Fruit fly (Drosophila melanogaster) whole organism, embryonic: ENCODE results near the gene Cbp20.

Experiments used
- Blimp-1 ChIP-seq: fragments of 200-800 bp; sonication (Bioruptor generic); optimal IDR thresholded peaks from 3 replicates; lab custom pipeline; 2018; ENCODE audit warnings: missing biosample characterization, missing genetic modification characterization, mild to moderate bottlenecking, moderate library complexity, missing genetic modification reagents
- C15 ChIP-seq: fragments of 200-800 bp; sonication (Bioruptor generic); IDR thresholded peaks from 3 replicates; pipeline ENCODE4 v1.3.6; 2022; ENCODE audit warnings: missing biosample characterization, missing genetic modification characterization
- CG1024 ChIP-seq: fragments of 200-800 bp; sonication (Bioruptor generic); IDR thresholded peaks from 2 replicates; pipeline ENCODE4 v1.3.6; 2022; ENCODE audit warnings: missing biosample characterization, missing genetic modification characterization
- CG10366 ChIP-seq: fragments of 200-800 bp; sonication (Bioruptor generic); IDR thresholded peaks from 2 replicates; pipeline ENCODE4 v1.3.6; 2022; ENCODE audit warnings: missing biosample characterization, missing genetic modification characterization
- CG11696 ChIP-seq: fragments of 200-800 bp; sonication (Bioruptor generic); IDR thresholded peaks from 2 replicates; pipeline ENCODE4 v1.3.6; 2022; ENCODE audit warnings: missing biosample characterization, missing genetic modification characterization
- CG12219 ChIP-seq: fragments of 200-800 bp; sonication (Bioruptor generic); optimal IDR thresholded peaks from 3 replicates; lab custom pipeline; 2018; ENCODE audit warnings: missing biosample characterization, mild to moderate bottlenecking, missing genetic modification characterization
- CG12299 ChIP-seq: fragments of 200-800 bp; sonication (Bioruptor generic); optimal IDR thresholded peaks from 2 replicates; lab custom pipeline; 2018; ENCODE audit warnings: missing biosample characterization, mild to moderate bottlenecking, missing genetic modification characterization
- CG13424 ChIP-seq: fragments of 200-800 bp; sonication (Bioruptor generic); optimal IDR thresholded peaks from 2 replicates; lab custom pipeline; 2019; ENCODE audit warnings: missing biosample characterization, mild to moderate bottlenecking, missing genetic modification characterization, moderate library complexity
- CG14860 ChIP-seq: fragments of 200-800 bp; sonication (Bioruptor generic); IDR thresholded peaks from 3 replicates; pipeline ENCODE4 v1.3.6; 2022; ENCODE audit warnings: missing biosample characterization, missing genetic modification characterization; ENCODE audit not compliant: partially characterized antibody
- CG1602 ChIP-seq: fragments of 200-800 bp; sonication (Bioruptor generic); optimal IDR thresholded peaks from 3 replicates; lab custom pipeline; 2016; ENCODE audit warnings: missing biosample characterization, missing genetic modification characterization
- CG16779 ChIP-seq: fragments of 200-800 bp; sonication (Bioruptor generic); IDR thresholded peaks from 2 replicates; pipeline ENCODE4 v1.3.6; 2022; ENCODE audit warnings: missing biosample characterization, missing genetic modification characterization
- CG17328 ChIP-seq: fragments of 200-800 bp; sonication (Bioruptor generic); IDR thresholded peaks from 2 replicates; pipeline ENCODE4 v1.3.6; 2022; ENCODE audit warnings: missing biosample characterization, missing genetic modification characterization
- CG17568 ChIP-seq: fragments of 200-800 bp; sonication (Bioruptor generic); optimal IDR thresholded peaks from 2 replicates; lab custom pipeline; 2018; ENCODE audit warnings: missing biosample characterization, mild to moderate bottlenecking, missing genetic modification characterization, moderate library complexity
- CG1832 ChIP-seq: fragments of 200-800 bp; sonication (Bioruptor generic); optimal IDR thresholded peaks from 2 replicates; lab custom pipeline; 2017; ENCODE audit warnings: missing biosample characterization, mild to moderate bottlenecking, missing genetic modification characterization, inconsistent platforms
- CG18476 ChIP-seq: fragments of 200-800 bp; sonication (Bioruptor generic); optimal IDR thresholded peaks from 2 replicates; lab custom pipeline; 2016; ENCODE audit warnings: missing biosample characterization, mild to moderate bottlenecking, missing genetic modification characterization
- CG32772 ChIP-seq: fragments of 200-800 bp; sonication (Bioruptor generic); IDR thresholded peaks from 2 replicates; pipeline ENCODE4 v1.3.6; 2022; ENCODE audit warnings: missing biosample characterization, missing genetic modification characterization
- CG33557 ChIP-seq: fragments of 200-800 bp; sonication (Bioruptor generic); optimal IDR thresholded peaks from 2 replicates; lab custom pipeline; 2019; ENCODE audit warnings: missing biosample characterization, mild to moderate bottlenecking, missing genetic modification characterization, moderate library complexity
- CG3847 ChIP-seq: fragments of 200-800 bp; sonication (Bioruptor generic); IDR thresholded peaks from 2 replicates; pipeline ENCODE4 v1.3.6; 2022; ENCODE audit warnings: missing biosample characterization, missing genetic modification characterization
- CG4328 ChIP-seq: fragments of 200-800 bp; sonication (Bioruptor generic); optimal IDR thresholded peaks from 3 replicates; lab custom pipeline; 2017; ENCODE audit warnings: missing biosample characterization, missing genetic modification reagents, missing genetic modification characterization
- CG43689 ChIP-seq: fragments of 200-800 bp; sonication (Bioruptor generic); IDR thresholded peaks from 2 replicates; pipeline ENCODE4 v1.3.6; 2022; ENCODE audit warnings: missing biosample characterization, missing genetic modification characterization
- CG4404 ChIP-seq: fragments of 200-800 bp; sonication (Bioruptor generic); IDR thresholded peaks from 2 replicates; pipeline ENCODE4 v1.3.6; 2022; ENCODE audit warnings: missing biosample characterization, missing genetic modification characterization
- CG4854 ChIP-seq: fragments of 200-800 bp; sonication (Bioruptor generic); optimal IDR thresholded peaks from 2 replicates; lab custom pipeline; 2016; ENCODE audit warnings: missing biosample characterization, missing genetic modification characterization, inconsistent platforms
- CG5953 ChIP-seq: fragments of 200-800 bp; sonication (Bioruptor generic); IDR thresholded peaks from 2 replicates; pipeline ENCODE4 v1.3.6; 2022; ENCODE audit warnings: missing biosample characterization, missing genetic modification characterization
- CG8478 ChIP-seq: fragments of >200 bp; optimal IDR thresholded peaks from 2 replicates; lab custom pipeline; 2018
- CG9727 ChIP-seq: fragments of 200-800 bp; sonication (Bioruptor generic); optimal IDR thresholded peaks from 3 replicates; lab custom pipeline; 2017; ENCODE audit warnings: missing biosample characterization, mild to moderate bottlenecking, missing genetic modification characterization
- CrebB ChIP-seq: fragments of 200-800 bp; sonication (Bioruptor generic); optimal IDR thresholded peaks from 3 replicates; lab custom pipeline; 2018; ENCODE audit warnings: missing biosample characterization, mild to moderate bottlenecking, missing genetic modification characterization
- Dbx ChIP-seq: fragments of 200-800 bp; sonication (Bioruptor generic); IDR thresholded peaks from 3 replicates; pipeline ENCODE4 v1.3.6; 2022; ENCODE audit warnings: missing biosample characterization, missing genetic modification characterization
- E2f2 ChIP-seq: fragments of 200-800 bp; sonication (Bioruptor generic); IDR thresholded peaks from 2 replicates; pipeline ENCODE4 v1.3.6; 2022; ENCODE audit warnings: missing biosample characterization, missing genetic modification characterization
- Hsf ChIP-seq: fragments of 200-800 bp; sonication (Bioruptor generic); optimal IDR thresholded peaks from 3 replicates; lab custom pipeline; 2016; ENCODE audit warnings: missing biosample characterization, missing genetic modification characterization
- MBD-R2 ChIP-seq: fragments of 200-800 bp; sonication (Bioruptor generic); IDR thresholded peaks from 2 replicates; pipeline ENCODE4 v1.3.6; 2022; ENCODE audit warnings: missing biosample characterization, missing genetic modification characterization
- Optix ChIP-seq: fragments of 200-800 bp; sonication (Bioruptor generic); IDR thresholded peaks from 3 replicates; pipeline ENCODE4 v1.3.6; 2022; ENCODE audit warnings: missing biosample characterization, missing genetic modification characterization
- Sox100B ChIP-seq: fragments of 200-800 bp; sonication (Bioruptor generic); optimal IDR thresholded peaks from 3 replicates; lab custom pipeline; 2018; ENCODE audit warnings: missing biosample characterization, mild to moderate bottlenecking, missing genetic modification characterization
- ewg ChIP-seq: fragments of 200-800 bp; sonication (Bioruptor generic); optimal IDR thresholded peaks from 3 replicates; lab custom pipeline; 2017; ENCODE audit warnings: mild to moderate bottlenecking, missing biosample characterization, missing genetic modification reagents, missing genetic modification characterization
- grn ChIP-seq: fragments of 200-800 bp; sonication (Bioruptor generic); optimal IDR thresholded peaks from 3 replicates; lab custom pipeline; 2017; ENCODE audit warnings: missing biosample characterization, missing genetic modification characterization
- ham ChIP-seq: fragments of 200-800 bp; sonication (Bioruptor generic); IDR thresholded peaks from 2 replicates; pipeline ENCODE4 v1.3.6; 2022; ENCODE audit warnings: missing biosample characterization, missing genetic modification characterization
- hkb ChIP-seq, 2 experiments: fragments of 200-800 bp in 1 of 2; fragments of >200 bp in 1 of 2; sonication (Bioruptor generic) in 1 of 2; IDR thresholded peaks in 1 of 2; optimal IDR thresholded peaks in 1 of 2; 2 replicates each; pipeline versions ENCODE4 v1.3.6 to Lab custom; 2017 to 2022; ENCODE audit warnings: missing biosample characterization in 1 of 2, missing genetic modification characterization in 1 of 2
- kni ChIP-seq: fragments of 200-800 bp; sonication (Bioruptor generic); optimal IDR thresholded peaks from 3 replicates; lab custom pipeline; 2017; ENCODE audit warnings: mild to moderate bottlenecking, missing biosample characterization, missing genetic modification reagents, missing genetic modification characterization
- org-1 ChIP-seq: fragments of 200-800 bp; sonication (Bioruptor generic); optimal IDR thresholded peaks from 2 replicates; lab custom pipeline; 2017; ENCODE audit warnings: missing biosample characterization, missing genetic modification characterization
- prd ChIP-seq, 3 experiments: fragments of >200 bp in 2 of 3; fragments of 200-800 bp in 1 of 3; sonication (Bioruptor generic) in 1 of 3; optimal IDR thresholded peaks in 2 of 3; IDR thresholded peaks in 1 of 3; 2 replicates in 2 of 3; 3 replicates in 1 of 3; pipeline versions ENCODE4 v1.3.6 to Lab custom; 2017 to 2022; ENCODE audit warnings: missing biosample characterization in 1 of 3, missing genetic modification characterization in 1 of 3
- pros ChIP-seq: fragments of 200-800 bp; sonication (Bioruptor generic); optimal IDR thresholded peaks from 3 replicates; lab custom pipeline; 2019; ENCODE audit warnings: missing biosample characterization, mild to moderate bottlenecking, missing genetic modification characterization, moderate library complexity
- row ChIP-seq: fragments of 200-800 bp; sonication (Bioruptor generic); IDR thresholded peaks from 3 replicates; pipeline ENCODE4 v1.3.6; 2022; ENCODE audit warnings: missing biosample characterization, missing genetic modification characterization
- scrt ChIP-seq: fragments of 200-800 bp; sonication (Bioruptor generic); optimal IDR thresholded peaks from 2 replicates; lab custom pipeline; 2018; ENCODE audit warnings: missing biosample characterization, mild to moderate bottlenecking, missing genetic modification characterization, moderate library complexity
- sim ChIP-seq: fragments of 200-800 bp; sonication (Bioruptor generic); IDR thresholded peaks from 2 replicates; pipeline ENCODE4 v1.3.6; 2022; ENCODE audit warnings: missing biosample characterization, missing genetic modification characterization
- sqz ChIP-seq: fragments of 200-800 bp; sonication (Bioruptor generic); optimal IDR thresholded peaks from 3 replicates; lab custom pipeline; 2018; ENCODE audit warnings: missing biosample characterization, mild to moderate bottlenecking, missing genetic modification characterization
- trem ChIP-seq: fragments of 200-800 bp; optimal IDR thresholded peaks from 3 replicates; lab custom pipeline; 2019; ENCODE audit warnings: missing biosample characterization, mild to moderate bottlenecking, missing genetic modification characterization, moderate library complexity
- vvl ChIP-seq: fragments of 200-800 bp; sonication (Bioruptor generic); IDR thresholded peaks from 2 replicates; pipeline ENCODE4 v1.3.6; 2022; ENCODE audit warnings: missing biosample characterization, missing genetic modification characterization
- wdn ChIP-seq: fragments of 200-800 bp; sonication (Bioruptor generic); IDR thresholded peaks from 2 replicates; pipeline ENCODE4 v1.3.6; 2022; ENCODE audit warnings: missing biosample characterization, missing genetic modification characterization
- zen ChIP-seq: fragments of 200-800 bp; sonication (Bioruptor generic); optimal IDR thresholded peaks from 3 replicates; lab custom pipeline; 2018; ENCODE audit warnings: missing biosample characterization, mild to moderate bottlenecking, missing genetic modification characterization, moderate library complexity
- zen2 ChIP-seq: fragments of 200-800 bp; sonication (Bioruptor generic); IDR thresholded peaks from 3 replicates; pipeline ENCODE4 v1.3.6; 2022; ENCODE audit warnings: missing biosample characterization, missing genetic modification characterization; ENCODE audit not compliant: partially characterized antibody

The Cbp20 gene

dm6 chr3R:18167416-18168237 lies 3.2 kb downstream of the Cbp20 start, which contains the start of gene wrd (continued):
- TF ChIP-seq CG11696 (no peak), sim (GFP tag; lab: Robert Waterston, UW) (no peak), CG10366 (GFP tag; lab: Robert Waterston, UW) (no peak), C15 (GFP tag; lab: Robert Waterston, UW) (no peak), sqz (no peak), CG9727 (GFP tag; lab: Kevin White, UChicago) (peak; percentile 44), CG33557 (no peak), CG3847 (GFP tag; lab: Robert Waterston, UW) (peak; percentile 8; the same call in 1 of the 2 replicates), CG4328 (GFP tag; lab: Kevin White, UChicago) (no peak), CG16779 (GFP tag; lab: Robert Waterston, UW) (no peak), CG17328 (GFP tag; lab: Robert Waterston, UW) (no peak), zen2 (GFP tag; lab: Robert Waterston, UW) (no peak), vvl (no peak; the same call in none of the 2 replicates), MBD-R2 (GFP tag; lab: Robert Waterston, UW) (no peak), CG1024 (no peak), wdn (GFP tag; lab: Robert Waterston, UW) (no peak), ham (GFP tag; lab: Robert Waterston, UW) (no peak), E2f2 (GFP tag; lab: Robert Waterston, UW) (no peak), CG12299 (tag; lab: Kevin White, UChicago) (no peak), CG4854 (GFP tag; lab: Kevin White, UChicago) (no peak), Dbx (no peak), Optix (GFP tag; lab: Robert Waterston, UW) (no peak), CG1832 (GFP tag; lab: Kevin White, UChicago) (no peak), CG5953 (GFP tag; lab: Robert Waterston, UW) (no peak), hkb (optimal IDR thresholded peaks at IDR 0.05; lab: Kevin White, UChicago) (no peak), hkb (GFP tag; IDR thresholded peaks at IDR 0.05; lab: Robert Waterston, UW) (no peak), CG32772 (GFP tag; lab: Robert Waterston, UW) (no peak), Hsf (no peak), CG8478 (no peak), org-1 (GFP tag; lab: Kevin White, UChicago) (no peak), CG4404 (GFP tag; lab: Robert Waterston, UW) (no peak), prd (optimal IDR thresholded peaks at IDR 0.05; lab: Kevin White, UChicago) (no peak), prd (GFP tag; IDR thresholded peaks at IDR 0.05; lab: Robert Waterston, UW) (0 out of 3 replicates have a peak, but pooled peaks have one; percentile 20), kni (GFP tag; lab: Kevin White, UChicago) (peak; percentile 6), CG12219 (GFP tag; lab: Kevin White, UChicago) (no peak), row (GFP tag; lab: Robert Waterston, UW) (peak; percentile 57; the same call in 2 of the 3 replicates), grn (GFP tag; lab: Kevin White, UChicago) (no peak), Sox100B (GFP tag; lab: Kevin White, UChicago) (peak; percentile 48), Blimp-1 (GFP tag; lab: Kevin White, UChicago) (no peak), CG17568 (GFP tag; lab: Kevin White, UChicago) (no peak), CG1602 (GFP tag; lab: Kevin White, UChicago) (peak; percentile 35), CG14860 (GFP tag; lab: Robert Waterston, UW) (no peak), CG13424 (tag; lab: Kevin White, UChicago) (peak; percentile 41), CG43689 (GFP tag; lab: Robert Waterston, UW) (no peak), trem (tag; lab: Kevin White, UChicago) (no peak), zen (no peak), CG18476 (GFP tag; lab: Kevin White, UChicago) (no peak), pros (GFP tag; lab: Kevin White, UChicago) (no peak), ewg (GFP tag; lab: Kevin White, UChicago) (no peak), CrebB (tag; lab: Kevin White, UChicago) (no peak), scrt (peak; percentile 22)
